Fruit fly (Drosophila melanogaster): ENCODE data around the gene Slimp.

The Slimp gene

DNA sequence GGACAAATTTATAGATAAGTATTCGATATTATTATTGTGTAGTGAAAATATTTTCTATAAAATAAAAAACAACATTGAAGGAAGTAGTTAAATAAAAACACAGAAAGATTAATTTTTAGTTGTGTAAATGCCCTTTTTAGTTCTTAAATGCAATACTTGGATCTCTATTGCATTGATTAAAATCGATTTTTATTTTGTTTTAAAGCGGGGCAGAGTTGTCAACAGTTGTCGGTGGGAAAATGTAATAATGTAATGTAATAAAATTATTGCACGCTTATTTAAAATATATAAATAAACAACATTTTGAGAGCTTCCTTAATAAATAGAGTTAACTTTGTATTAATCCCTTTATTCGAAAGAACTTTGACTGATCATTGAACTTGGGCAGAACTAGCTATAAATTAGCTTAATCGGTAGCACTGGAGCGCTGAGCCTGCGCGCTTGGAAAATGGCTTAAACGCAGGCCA is 14.8 kb upstream of the Slimp start, which contains the start of gene Apc2:
Gene Apc2, plus strand, starts transcription at position 411 of the 467 bp plus-strand sequence.
- TF ChIP-seq CG11902 (GFP tag; optimal IDR thresholded peaks at IDR 0.05): peak; percentile 32
- peak in 1 of 2 experiments; percentile 30 for TF ChIP-seq salr (GFP tag; optimal IDR thresholded peaks at IDR 0.05)
- TF ChIP-seq CG16779 (tag; optimal IDR thresholded peaks at IDR 0.05): no peak
- TF ChIP-seq ss (GFP tag; optimal IDR thresholded peaks at IDR 0.05): peak in 1 of 2 experiments; percentile 13
- TF ChIP-seq vri (GFP tag; optimal IDR thresholded peaks at IDR 0.05): peak; percentile 80
- TF ChIP-seq achi (GFP tag; optimal IDR thresholded peaks at IDR 0.05): peak; percentile 62
- TF ChIP-seq dsx (GFP tag; optimal IDR thresholded peaks at IDR 0.05; ENCODE audit: poor library complexity, severe bottlenecking): peak; percentile 56
- peak; percentile 70 for TF ChIP-seq eg (GFP tag; IDR thresholded peaks at IDR 0.05)
- no peak for TF ChIP-seq fd85E (GFP tag; optimal IDR thresholded peaks at IDR 0.05)
- TF ChIP-seq spab (GFP tag; optimal IDR thresholded peaks at IDR 0.05): no peak
- peak; percentile 63 for TF ChIP-seq pdm3 (GFP tag; optimal IDR thresholded peaks at IDR 0.05)
- TF ChIP-seq dac (GFP tag; optimal IDR thresholded peaks at IDR 0.05): no peak
- peak; percentile 57 for TF ChIP-seq CG34406 (GFP tag; optimal IDR thresholded peaks at IDR 0.05)
- peak; percentile 75 for TF ChIP-seq esn (GFP tag; optimal IDR thresholded peaks at IDR 0.05)
- TF ChIP-seq OdsH (GFP tag; optimal IDR thresholded peaks at IDR 0.05): peak; percentile 70
- no peak for TF ChIP-seq fd59A (GFP tag; optimal IDR thresholded peaks at IDR 0.05)
- TF ChIP-seq CG6808 (GFP tag; optimal IDR thresholded peaks at IDR 0.05): no peak
- no peak for TF ChIP-seq CG6276 (GFP tag; optimal IDR thresholded peaks at IDR 0.05)
- no peak for TF ChIP-seq CG9139 (GFP tag; optimal IDR thresholded peaks at IDR 0.05)
- TF ChIP-seq CG32006 (GFP tag; optimal IDR thresholded peaks at IDR 0.05): peak; percentile 69
- no peak for TF ChIP-seq Ets21C (GFP tag; optimal IDR thresholded peaks at IDR 0.05)
- no peak for TF ChIP-seq fkh (GFP tag; optimal IDR thresholded peaks at IDR 0.05)
- TF ChIP-seq CG3919 (GFP tag; optimal IDR thresholded peaks at IDR 0.05): peak; percentile 58
- no peak for TF ChIP-seq CG11294 (GFP tag; IDR thresholded peaks at IDR 0.05)
- no peak for TF ChIP-seq CG4318 (GFP tag; optimal IDR thresholded peaks at IDR 0.05)
- no peak for TF ChIP-seq CG7368 (GFP tag; optimal IDR thresholded peaks at IDR 0.05)
- no peak for TF ChIP-seq CG6854 (GFP tag; optimal IDR thresholded peaks at IDR 0.05)
- peak; percentile 91 for TF ChIP-seq Eip78C (GFP tag)
- no peak for TF ChIP-seq Met (GFP tag; optimal IDR thresholded peaks at IDR 0.05)
- TF ChIP-seq cyc (GFP tag; optimal IDR thresholded peaks at IDR 0.05): peak; percentile 56
- peak; percentile 52 for TF ChIP-seq net (GFP tag; optimal IDR thresholded peaks at IDR 0.05)
- TF ChIP-seq CG1621 (tag; optimal IDR thresholded peaks at IDR 0.05): no peak
- no peak for TF ChIP-seq Sox102F (GFP tag; optimal IDR thresholded peaks at IDR 0.05)
- TF ChIP-seq CG6163 (GFP tag; IDR thresholded peaks at IDR 0.05): peak; percentile 71
- TF ChIP-seq CG10669 (GFP tag; optimal IDR thresholded peaks at IDR 0.05): no peak
- TF ChIP-seq acj6 (GFP tag; optimal IDR thresholded peaks at IDR 0.05): peak; percentile 60
- peak; percentile 42 for TF ChIP-seq CG31627 (GFP tag; optimal IDR thresholded peaks at IDR 0.05)
- TF ChIP-seq lz (GFP tag; optimal IDR thresholded peaks at IDR 0.05): peak; percentile 76
- peak; percentile 60 for TF ChIP-seq topi (GFP tag; optimal IDR thresholded peaks at IDR 0.05)
- TF ChIP-seq CG8632 (GFP tag; optimal IDR thresholded peaks at IDR 0.05): peak; percentile 37
- TF ChIP-seq Gug (GFP tag; IDR thresholded peaks at IDR 0.05): peak; percentile 45; the same call in 1 of the 2 replicates
- TF ChIP-seq Lpt (GFP tag; optimal IDR thresholded peaks at IDR 0.05): peak; percentile 36
- TF ChIP-seq CG8319 (GFP tag; optimal IDR thresholded peaks at IDR 0.05): no peak
- peak; percentile 74 for TF ChIP-seq Hr4 (GFP tag; optimal IDR thresholded peaks at IDR 0.05)
- TF ChIP-seq CG10631 (GFP tag; optimal IDR thresholded peaks at IDR 0.05): peak; percentile 69
- TF ChIP-seq Sox14 (GFP tag; optimal IDR thresholded peaks at IDR 0.05): peak; percentile 70
- no peak for TF ChIP-seq Smox (GFP tag; optimal IDR thresholded peaks at IDR 0.05)
- TF ChIP-seq svp (GFP tag): no peak
- no peak for TF ChIP-seq Sox15 (GFP tag; optimal IDR thresholded peaks at IDR 0.05)
- no peak for TF ChIP-seq Blimp-1 (GFP tag; optimal IDR thresholded peaks at IDR 0.05)
- TF ChIP-seq Hr39 (GFP tag; optimal IDR thresholded peaks at IDR 0.05): peak; percentile 61
- TF ChIP-seq CG8119 (GFP tag; IDR thresholded peaks at IDR 0.05): no peak

Measured in whole organism, prepupa.